Worm (Caenorhabditis elegans): Measurements from ENCODE around the gene B0303.16.

DNA sequence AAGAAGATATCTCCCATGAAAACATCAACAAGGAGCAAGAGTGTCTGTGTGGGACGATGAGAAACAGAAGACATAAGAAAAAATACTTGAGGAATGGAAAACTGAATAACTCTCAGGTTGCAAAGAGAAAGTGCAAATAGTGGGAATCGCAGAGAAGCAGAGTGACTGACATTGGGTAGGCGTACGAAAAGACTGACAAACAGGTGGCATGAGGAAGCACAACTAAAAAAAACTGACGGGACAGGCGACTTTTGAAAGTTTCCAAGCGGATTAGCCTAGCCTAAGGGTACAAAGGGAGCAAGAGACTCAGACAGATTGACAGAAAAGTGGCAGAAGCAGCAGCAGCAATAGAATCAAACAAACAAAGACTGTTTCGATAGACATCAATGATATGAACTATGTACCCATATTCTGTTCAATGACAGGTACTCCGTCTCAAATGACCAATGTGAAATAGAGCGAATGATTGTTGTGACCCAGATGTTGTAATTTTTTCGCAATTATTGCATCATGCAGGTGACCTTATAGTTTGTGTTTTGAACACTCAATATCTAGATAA is 29.5 kb downstream of the B0303.16 start:
- TF ChIP-seq him-1 (tag; optimal IDR thresholded peaks at IDR 0.05) (no peak), W03F9.2 (tag; optimal IDR thresholded peaks at IDR 0.05) (no peak)
